Worm (Caenorhabditis elegans): ENCODE results near the gene sly-1.

ce11 chrIII:10560296-10560695 lies 53.4 kb downstream of the sly-1 start, which contains the start of gene rab-30:
- TF ChIP-seq ekl-4 (GFP tag; IDR thresholded peaks at IDR 0.05) (no peak), lsl-1 (GFP tag; optimal IDR thresholded peaks at IDR 0.05) (no peak), dpl-1 (GFP tag; optimal IDR thresholded peaks at IDR 0.05) (no peak), attf-6 (GFP tag; IDR thresholded peaks at IDR 0.05) (no peak), somi-1 (GFP tag; optimal IDR thresholded peaks at IDR 0.05) (no peak), egl-44 (GFP tag; IDR thresholded peaks at IDR 0.05) (no peak), egrh-3 (GFP tag; IDR thresholded peaks at IDR 0.05) (no peak), nhr-179 (tag; optimal IDR thresholded peaks at IDR 0.05) (no peak), Y95B8A.8 (GFP tag; IDR thresholded peaks at IDR 0.05) (no peak), snpc-3.4 (tag; optimal IDR thresholded peaks at IDR 0.05) (no peak), K12H6.12 (tag; optimal IDR thresholded peaks at IDR 0.05) (no peak), ama-1 (optimal IDR thresholded peaks at IDR 0.05) (no peak), ama-1 (GFP tag; optimal IDR thresholded peaks at IDR 0.05) (no peak)
